Worm (Caenorhabditis elegans) whole organism, L1 larva: ENCODE data around the gene ZK262.2.

Experiments
- C16A3.4 ChIP-seq: fragments of 150-350 bp; optimal IDR thresholded peaks from 2 replicates; lab custom pipeline; 2014; ENCODE audit warnings: missing biosample characterization, missing genetic modification characterization
- C34B4.2 ChIP-seq: sonication (generic microtip); optimal IDR thresholded peaks from 2 replicates; lab custom pipeline; 2017; ENCODE audit warnings: mild to moderate bottlenecking, missing genetic modification characterization, missing compliant biosample characterization
- aha-1 ChIP-seq: fragments of 150-350 bp; optimal IDR thresholded peaks from 2 replicates; lab custom pipeline; 2014; ENCODE audit warnings: missing biosample characterization, missing genetic modification characterization
- aly-2 ChIP-seq: fragments of 150-350 bp; optimal IDR thresholded peaks from 2 replicates; lab custom pipeline; 2014; ENCODE audit warnings: missing biosample characterization, missing genetic modification characterization
- ama-1 ChIP-seq: fragments of 150-350 bp; optimal IDR thresholded peaks from 2 replicates; lab custom pipeline; 2014
- ceh-63 ChIP-seq: fragments of 200-800 bp; sonication (Bioruptor generic); optimal IDR thresholded peaks from 2 replicates; lab custom pipeline; 2018; ENCODE audit warnings: mild to moderate bottlenecking, missing genetic modification characterization, missing compliant biosample characterization
- ceh-82 ChIP-seq, 3 experiments: fragments of 150-350 bp in 1 of 3; sonication (generic microtip) in 2 of 3; optimal IDR thresholded peaks; 2 replicates each; lab custom pipeline; 2014 to 2017; ENCODE audit warnings: missing biosample characterization in 3 of 3, missing genetic modification characterization in 3 of 3
- ces-1 ChIP-seq: fragments of 150-350 bp; optimal IDR thresholded peaks from 2 replicates; lab custom pipeline; 2014; ENCODE audit warnings: missing biosample characterization, missing genetic modification reagents, missing genetic modification characterization
- dpl-1 ChIP-seq, 3 experiments: fragments of 150-350 bp in 2 of 3; sonication (generic microtip) in 1 of 3; optimal IDR thresholded peaks; 2 replicates each; lab custom pipeline; 2014 to 2017; ENCODE audit warnings: missing biosample characterization in 3 of 3, missing genetic modification characterization in 3 of 3, missing genetic modification reagents in 3 of 3
- dsc-1 ChIP-seq: sonication (generic microtip); optimal IDR thresholded peaks from 2 replicates; lab custom pipeline; 2016; ENCODE audit warnings: mild to moderate bottlenecking, missing genetic modification characterization, missing compliant biosample characterization
- egl-13 ChIP-seq: sonication (generic microtip); optimal IDR thresholded peaks from 2 replicates; lab custom pipeline; 2016; ENCODE audit warnings: missing genotype, missing genetic modification reagents, missing genetic modification characterization, missing compliant biosample characterization
- elt-2 ChIP-seq: sonication (generic microtip); optimal IDR thresholded peaks from 2 replicates; lab custom pipeline; 2016; ENCODE audit warnings: missing genetic modification characterization, mild to moderate bottlenecking, inconsistent platforms, missing compliant biosample characterization, missing genetic modification reagents
- elt-3 ChIP-seq, 6 experiments: fragments of 150-350 bp in 1 of 6; sonication (generic microtip); optimal IDR thresholded peaks; 2 replicates each; lab custom pipeline; 2017 to 2018; ENCODE audit warnings: missing biosample characterization in 6 of 6, missing genetic modification characterization in 6 of 6, inconsistent platforms in 1 of 6
- fkh-10 ChIP-seq: sonication (generic microtip); optimal IDR thresholded peaks from 2 replicates; lab custom pipeline; 2017; ENCODE audit warnings: missing biosample characterization, missing genetic modification reagents, missing genetic modification characterization
- fkh-8 ChIP-seq: sonication (generic microtip); optimal IDR thresholded peaks from 2 replicates; lab custom pipeline; 2016; ENCODE audit warnings: mild to moderate bottlenecking, missing genetic modification characterization, missing compliant biosample characterization
- fos-1 ChIP-seq: fragments of 150-350 bp; optimal IDR thresholded peaks from 2 replicates; lab custom pipeline; 2014; ENCODE audit warnings: missing biosample characterization, missing genetic modification characterization
- hlh-4 ChIP-seq: sonication (generic microtip); optimal IDR thresholded peaks from 2 replicates; lab custom pipeline; 2016; ENCODE audit warnings: mild to moderate bottlenecking, missing genetic modification characterization, missing compliant biosample characterization
- jun-1 ChIP-seq: fragments of 150-350 bp; optimal IDR thresholded peaks from 2 replicates; lab custom pipeline; 2014; ENCODE audit warnings: missing biosample characterization, missing genetic modification reagents, missing genetic modification characterization
- lin-13 ChIP-seq: fragments of 150-350 bp; optimal IDR thresholded peaks from 2 replicates; lab custom pipeline; 2014; ENCODE audit warnings: missing biosample characterization, missing genetic modification reagents, missing genetic modification characterization
- lin-14 ChIP-seq: fragments of 200-800 bp; sonication (Bioruptor generic); optimal IDR thresholded peaks from 2 replicates; lab custom pipeline; 2018; ENCODE audit warnings: mild to moderate bottlenecking, missing genetic modification characterization, moderate library complexity, missing compliant biosample characterization
- lin-35 ChIP-seq, 2 experiments: fragments of 150-350 bp; optimal IDR thresholded peaks; 2 replicates each; lab custom pipeline; 2014; ENCODE audit warnings: missing biosample characterization in 2 of 2, missing genetic modification characterization in 2 of 2, missing genetic modification reagents in 2 of 2
- lsy-2 ChIP-seq, 2 experiments: fragments of 150-350 bp; optimal IDR thresholded peaks; 2 replicates each; lab custom pipeline; 2014; ENCODE audit warnings: missing biosample characterization in 2 of 2, missing genetic modification characterization in 2 of 2
- mep-1 ChIP-seq: fragments of 150-350 bp; optimal IDR thresholded peaks from 2 replicates; lab custom pipeline; 2014; ENCODE audit warnings: missing biosample characterization, missing genetic modification characterization
- nhr-11 ChIP-seq: fragments of 150-350 bp; optimal IDR thresholded peaks from 2 replicates; lab custom pipeline; 2014; ENCODE audit warnings: missing biosample characterization, missing genetic modification characterization
- nhr-12 ChIP-seq: sonication (generic microtip); optimal IDR thresholded peaks from 2 replicates; lab custom pipeline; 2017; ENCODE audit warnings: missing biosample characterization, missing genetic modification characterization
- nhr-19 ChIP-seq: fragments of 200-800 bp; sonication (Bioruptor generic); conservative IDR thresholded peaks from 2 replicates; pipeline ENCODE4 v1.3.6; 2022; ENCODE audit warnings: missing genetic modification characterization, missing compliant biosample characterization
- nhr-237 ChIP-seq: fragments of 150-350 bp; optimal IDR thresholded peaks from 2 replicates; lab custom pipeline; 2014; ENCODE audit warnings: missing biosample characterization, missing genetic modification characterization
- nhr-47 ChIP-seq: sonication (generic microtip); optimal IDR thresholded peaks from 2 replicates; lab custom pipeline; 2016; ENCODE audit warnings: mild to moderate bottlenecking, missing genetic modification characterization, moderate library complexity, missing compliant biosample characterization
- nhr-71 ChIP-seq: sonication (generic microtip); optimal IDR thresholded peaks from 2 replicates; lab custom pipeline; 2016; ENCODE audit warnings: mild to moderate bottlenecking, missing genetic modification characterization, moderate library complexity, missing compliant biosample characterization
- pag-3 ChIP-seq: sonication (generic microtip); optimal IDR thresholded peaks from 2 replicates; lab custom pipeline; 2017; ENCODE audit warnings: missing genetic modification characterization, mild to moderate bottlenecking, missing compliant biosample characterization, antibody characterized with exemption, borderline replicate concordance; ENCODE audit not compliant: insufficient read depth
- pax-3 ChIP-seq: fragments of 200-800 bp; sonication (Bioruptor generic); optimal IDR thresholded peaks from 2 replicates; lab custom pipeline; 2018; ENCODE audit warnings: mild to moderate bottlenecking, missing genetic modification characterization, moderate library complexity, missing compliant biosample characterization
- skn-1 ChIP-seq: fragments of 150-350 bp; optimal IDR thresholded peaks from 2 replicates; lab custom pipeline; 2014; ENCODE audit warnings: missing biosample characterization, missing genetic modification characterization
- sptf-1 ChIP-seq: fragments of 150-350 bp; optimal IDR thresholded peaks from 2 replicates; lab custom pipeline; 2014; ENCODE audit warnings: missing biosample characterization, missing genetic modification characterization
- tbx-2 ChIP-seq: sonication (generic microtip); optimal IDR thresholded peaks from 2 replicates; lab custom pipeline; 2016; ENCODE audit warnings: missing genetic modification characterization, missing compliant biosample characterization
- unc-30 ChIP-seq: sonication (generic microtip); optimal IDR thresholded peaks from 2 replicates; lab custom pipeline; 2017; ENCODE audit warnings: missing biosample characterization, missing genetic modification characterization
- unc-98 ChIP-seq: fragments of 200-800 bp; sonication (Bioruptor generic); IDR thresholded peaks from 2 replicates; pipeline ENCODE4 v1.3.6; 2022; ENCODE audit warnings: missing genetic modification characterization, missing compliant biosample characterization
- vab-15 ChIP-seq: sonication (generic microtip); optimal IDR thresholded peaks from 2 replicates; lab custom pipeline; 2017; ENCODE audit warnings: missing genotype, mild to moderate bottlenecking, missing genetic modification characterization, missing compliant biosample characterization
- zag-1 ChIP-seq: fragments of 150-350 bp; optimal IDR thresholded peaks from 2 replicates; lab custom pipeline; 2014; ENCODE audit warnings: missing biosample characterization, missing genetic modification characterization

The ZK262.2 gene

ce11 chrV:18382590-18382989 is 30.2 kb downstream of the ZK262.2 start, which contains the start of gene nhr-288:
Gene nhr-288 (minus strand): TSS chrV:18382690.
- TF ChIP-seq skn-1 (tag; lab: Kevin White, UChicago) (no peak), mep-1 (no peak), ceh-63 (GFP tag; lab: Kevin White, UChicago) (no peak), ceh-82 (tag; optimal IDR thresholded peaks at IDR 0.05; lab: Kevin White, UChicago) (no peak), vab-15 (tag; lab: Kevin White, UChicago) (no peak), fos-1 (tag; lab: Kevin White, UChicago) (no peak), fkh-8 (tag; lab: Kevin White, UChicago) (no peak), nhr-19 (GFP tag; lab: Robert Waterston, UW) (no peak), egl-13 (tag; lab: Kevin White, UChicago) (no peak), C34B4.2 (tag; lab: Kevin White, UChicago) (no peak), aly-2 (tag; lab: Kevin White, UChicago) (no peak), hlh-4 (tag; lab: Kevin White, UChicago) (no peak), pag-3 (tag; lab: Kevin White, UChicago) (no peak), dpl-1 (GFP tag; optimal IDR thresholded peaks at IDR 0.05; lab: Kevin White, UChicago) (no peak), fkh-10 (GFP tag; lab: Kevin White, UChicago) (no peak), nhr-237 (no peak), lin-35 (GFP tag; optimal IDR thresholded peaks at IDR 0.05; lab: Kevin White, UChicago) (no peak)

- TF ChIP-seq nhr-11 (tag; lab: Kevin White, UChicago): no peak
- no peak for TF ChIP-seq ama-1
- no peak for TF ChIP-seq sptf-1 (tag; lab: Kevin White, UChicago)
- no peak for TF ChIP-seq zag-1
- no peak for TF ChIP-seq tbx-2 (tag; lab: Kevin White, UChicago)
- no peak for TF ChIP-seq lsy-2 (tag; optimal IDR thresholded peaks at IDR 0.05; lab: Kevin White, UChicago)
- TF ChIP-seq dsc-1 (tag; lab: Kevin White, UChicago): no peak
- TF ChIP-seq nhr-237: no peak
- no peak for TF ChIP-seq vab-15 (tag; lab: Kevin White, UChicago)
Observed at ce11 chrV:18378819-18379218, 34.0 kb downstream of the ZK262.2 start, which contains the start of gene Y51A2B.8. Gene Y51A2B.8 (plus strand): TSS chrV:18379119.

- TF ChIP-seq hlh-4 (tag; lab: Kevin White, UChicago) (no peak), lin-13 (GFP tag; lab: Kevin White, UChicago) (no peak), lin-35 (GFP tag; optimal IDR thresholded peaks at IDR 0.05; lab: Kevin White, UChicago) (no peak)
Observed at ce11 chrV:18375551-18375950, 37.2 kb downstream of the ZK262.2 start.

- no peak for TF ChIP-seq unc-98 (GFP tag; lab: Robert Waterston, UW)
- TF ChIP-seq nhr-71 (tag; lab: Kevin White, UChicago): no peak
- no peak for TF ChIP-seq nhr-47 (tag; lab: Kevin White, UChicago)
- TF ChIP-seq fkh-8 (tag; lab: Kevin White, UChicago): no peak
- no peak for TF ChIP-seq unc-30 (tag; lab: Kevin White, UChicago)
- no peak for TF ChIP-seq nhr-12
- TF ChIP-seq jun-1: no peak
- no peak for TF ChIP-seq aha-1 (tag; lab: Kevin White, UChicago)
- no peak for TF ChIP-seq nhr-237
- TF ChIP-seq aly-2 (tag; lab: Kevin White, UChicago): no peak
- TF ChIP-seq, all 84 proteins: peak for 0
Observed at ce11 chrV:18374194-18374593, 38.6 kb downstream of the ZK262.2 start, which contains the start of gene Y51A2B.2. Gene Y51A2B.2 (plus strand): TSS chrV:18374494.

- TF ChIP-seq egl-13 (tag; lab: Kevin White, UChicago) (no peak), fkh-10 (GFP tag; lab: Kevin White, UChicago) (no peak), mep-1 (no peak), ces-1 (GFP tag; lab: Kevin White, UChicago) (no peak), jun-1 (no peak), elt-2 (tag; lab: Kevin White, UChicago) (peak; percentile 82), C16A3.4 (tag; lab: Kevin White, UChicago) (no peak), elt-3 (tag; optimal IDR thresholded peaks at IDR 0.05; lab: Kevin White, UChicago) (peak in 2 of 6 experiments; percentile 23 to 25), nhr-237 (no peak), lin-35 (GFP tag; optimal IDR thresholded peaks at IDR 0.05; lab: Kevin White, UChicago) (peak in 1 of 2 experiments; percentile 30), hlh-4 (tag; lab: Kevin White, UChicago) (no peak), lin-14 (GFP tag; lab: Kevin White, UChicago) (no peak), pax-3 (no peak), sptf-1 (tag; lab: Kevin White, UChicago) (no peak)
Observed at ce11 chrV:18371579-18371978, 41.2 kb downstream of the ZK262.2 start, which contains the start of gene C08E8.4. Gene C08E8.4 (plus strand): TSS chrV:18371846.
